Fruit fly (Drosophila melanogaster) whole organism, wandering third instar larva: ENCODE data around the gene CG11842.

ENCODE experiments used
- Hr78 ChIP-seq: fragments of >200 bp; optimal IDR thresholded peaks from 2 replicates; lab custom pipeline; 2017; ENCODE audit warnings: missing biosample characterization, missing genetic modification characterization
- Myc ChIP-seq: fragments of >200 bp; optimal IDR thresholded peaks from 2 replicates; lab custom pipeline; 2017
- OdsH ChIP-seq: fragments of 200-800 bp; sonication (Bioruptor generic); optimal IDR thresholded peaks from 2 replicates; lab custom pipeline; 2016; ENCODE audit warnings: missing biosample characterization, mild to moderate bottlenecking, missing genetic modification characterization
- Rel ChIP-seq, 2 experiments: fragments of 200-800 bp; sonication (Bioruptor generic) in 1 of 2; optimal IDR thresholded peaks; 2 replicates in 1 of 2; 3 replicates in 1 of 2; lab custom pipeline; 2016 to 2019; ENCODE audit warnings: mild to moderate bottlenecking in 2 of 2, missing biosample characterization in 2 of 2, missing genetic modification characterization in 2 of 2, moderate library complexity in 1 of 2
- dmrt93B ChIP-seq: fragments of 200-800 bp; sonication (Bioruptor generic); optimal IDR thresholded peaks from 2 replicates; lab custom pipeline; 2018; ENCODE audit warnings: missing biosample characterization, mild to moderate bottlenecking, missing genetic modification characterization
- ey ChIP-seq: fragments of 200-800 bp; sonication (Bioruptor generic); optimal IDR thresholded peaks from 2 replicates; lab custom pipeline; 2016; ENCODE audit warnings: missing biosample characterization, missing genetic modification characterization
- fru ChIP-seq: fragments of 200-800 bp; sonication (Bioruptor generic); optimal IDR thresholded peaks from 3 replicates; lab custom pipeline; 2016; ENCODE audit warnings: missing biosample characterization, mild to moderate bottlenecking, missing genetic modification characterization
- h ChIP-seq: fragments of 200-800 bp; sonication (Bioruptor generic); optimal IDR thresholded peaks from 3 replicates; lab custom pipeline; 2016; ENCODE audit warnings: missing biosample characterization, mild to moderate bottlenecking, missing genetic modification characterization
- pan ChIP-seq: fragments of >200 bp; optimal IDR thresholded peaks from 2 replicates; lab custom pipeline; 2017
- psq ChIP-seq: fragments of 200-800 bp; sonication (Bioruptor generic); optimal IDR thresholded peaks from 3 replicates; lab custom pipeline; 2017; ENCODE audit warnings: missing biosample characterization, mild to moderate bottlenecking, missing genetic modification characterization, moderate library complexity
- sv ChIP-seq: fragments of 200-800 bp; sonication (Bioruptor generic); optimal IDR thresholded peaks from 3 replicates; lab custom pipeline; 2016; ENCODE audit warnings: missing biosample characterization, missing genetic modification characterization
- tai ChIP-seq: sonication (Bioruptor generic); optimal IDR thresholded peaks from 2 replicates; lab custom pipeline; 2016; ENCODE audit warnings: missing biosample characterization, missing genetic modification characterization

DNA sequence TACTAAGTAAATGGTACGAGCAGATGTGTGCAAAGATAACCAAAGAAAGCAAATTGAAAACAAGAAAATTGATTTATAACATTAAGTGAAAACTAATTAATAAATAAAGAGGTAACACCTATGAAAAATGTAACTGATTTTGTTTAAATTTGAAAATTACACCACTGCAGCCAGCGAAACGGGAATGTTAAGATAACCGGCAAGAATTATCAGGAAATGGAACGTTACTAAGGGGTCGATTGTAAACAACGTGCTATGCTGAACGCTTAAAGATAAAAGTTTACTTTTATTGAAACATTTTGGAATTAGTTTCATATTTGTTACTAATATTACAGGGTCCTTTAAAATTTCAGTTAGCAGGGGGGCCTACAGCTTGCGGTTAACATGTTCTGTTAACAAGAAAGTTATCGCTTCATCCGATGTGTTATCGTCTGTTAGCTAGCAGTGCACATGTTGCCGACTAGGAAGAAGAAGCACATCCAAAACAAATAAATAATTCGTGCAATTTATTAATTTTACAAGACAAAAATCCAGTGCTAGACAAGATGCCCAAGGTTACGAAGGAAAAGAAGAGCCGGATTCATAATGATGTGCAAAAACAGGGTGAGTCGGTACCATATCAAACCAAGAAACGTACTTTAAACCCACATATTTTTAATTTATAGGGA, 3.3 kb upstream of the CG11842 start, which contains the start of gene CG11837:
- TF ChIP-seq Rel (GFP tag; optimal IDR thresholded peaks at IDR 0.05; lab: Kevin White, UChicago) (no peak), Rel (tag; optimal IDR thresholded peaks at IDR 0.05; lab: Kevin White, UChicago) (no peak), h (GFP tag; lab: Kevin White, UChicago) (no peak), pan (lab: Kevin White, UChicago) (no peak), fru (no peak), psq (GFP tag; lab: Kevin White, UChicago) (no peak), Hr78 (GFP tag; lab: Kevin White, UChicago) (no peak), tai (GFP tag; lab: Kevin White, UChicago) (no peak), Myc (lab: Kevin White, UChicago) (no peak), dmrt93B (GFP tag; lab: Kevin White, UChicago) (no peak), sv (GFP tag; lab: Kevin White, UChicago) (no peak), OdsH (GFP tag; lab: Kevin White, UChicago) (no peak), ey (no peak)
